Worm (Caenorhabditis elegans) whole organism, L1 larva: ENCODE data around the gene ggtb-1.

ENCODE experiments used
- F16B12.6 ChIP-seq: fragments of 150-350 bp; optimal IDR thresholded peaks from 2 replicates; lab custom pipeline; 2014; ENCODE audit warnings: missing biosample characterization, missing genetic modification characterization
- alr-1 ChIP-seq: fragments of 200-800 bp; sonication (Bioruptor generic); optimal IDR thresholded peaks from 2 replicates; lab custom pipeline; 2018; ENCODE audit warnings: borderline replicate concordance, mild to moderate bottlenecking, missing genetic modification characterization, missing compliant biosample characterization
- blmp-1 ChIP-seq: fragments of 150-350 bp; optimal IDR thresholded peaks from 2 replicates; lab custom pipeline; 2014; ENCODE audit warnings: missing biosample characterization, missing genetic modification characterization
- ceh-8 ChIP-seq: fragments of 200-800 bp; sonication (Bioruptor generic); optimal IDR thresholded peaks from 2 replicates; lab custom pipeline; 2018; ENCODE audit warnings: mild to moderate bottlenecking, missing genetic modification characterization, moderate library complexity, missing compliant biosample characterization
- ceh-82 ChIP-seq, 3 experiments: fragments of 150-350 bp in 1 of 3; sonication (generic microtip) in 2 of 3; optimal IDR thresholded peaks; 2 replicates each; lab custom pipeline; 2014 to 2017; ENCODE audit warnings: missing biosample characterization in 3 of 3, missing genetic modification characterization in 3 of 3
- ceh-88 ChIP-seq: fragments of 200-800 bp; sonication (Bioruptor generic); IDR thresholded peaks from 2 replicates; pipeline ENCODE4 v1.3.6; 2022; ENCODE audit warnings: missing genetic modification characterization, missing compliant biosample characterization
- dpl-1 ChIP-seq, 3 experiments: fragments of 150-350 bp in 2 of 3; sonication (generic microtip) in 1 of 3; optimal IDR thresholded peaks; 2 replicates each; lab custom pipeline; 2014 to 2017; ENCODE audit warnings: missing biosample characterization in 3 of 3, missing genetic modification characterization in 3 of 3, missing genetic modification reagents in 3 of 3
- efl-1 ChIP-seq, 4 experiments: fragments of 150-350 bp; optimal IDR thresholded peaks in 3 of 4; peaks in 1 of 4; 1 replicate in 1 of 4; 2 replicates in 3 of 4; lab custom pipeline; 2014; ENCODE audit warnings: missing biosample characterization in 2 of 4, missing genetic modification characterization in 2 of 4, missing genetic modification reagents in 2 of 4
- efl-3 ChIP-seq: fragments of 200-800 bp; sonication (Bioruptor generic); optimal IDR thresholded peaks from 2 replicates; lab custom pipeline; 2018; ENCODE audit warnings: mild to moderate bottlenecking, missing genetic modification characterization, missing compliant biosample characterization
- egl-13 ChIP-seq: sonication (generic microtip); optimal IDR thresholded peaks from 2 replicates; lab custom pipeline; 2016; ENCODE audit warnings: missing genotype, missing genetic modification reagents, missing genetic modification characterization, missing compliant biosample characterization
- elt-2 ChIP-seq: sonication (generic microtip); optimal IDR thresholded peaks from 2 replicates; lab custom pipeline; 2016; ENCODE audit warnings: missing genetic modification characterization, mild to moderate bottlenecking, inconsistent platforms, missing compliant biosample characterization, missing genetic modification reagents
- elt-3 ChIP-seq, 6 experiments: fragments of 150-350 bp in 1 of 6; sonication (generic microtip); optimal IDR thresholded peaks; 2 replicates each; lab custom pipeline; 2017 to 2018; ENCODE audit warnings: missing biosample characterization in 6 of 6, missing genetic modification characterization in 6 of 6, inconsistent platforms in 1 of 6
- hlh-17 ChIP-seq: fragments of 200-800 bp; sonication (Bioruptor generic); optimal IDR thresholded peaks from 2 replicates; lab custom pipeline; 2018; ENCODE audit warnings: missing genetic modification characterization, mild to moderate bottlenecking, missing compliant biosample characterization, moderate library complexity, borderline replicate concordance
- hpl-2 ChIP-seq: fragments of 150-350 bp; optimal IDR thresholded peaks from 2 replicates; lab custom pipeline; 2014; ENCODE audit warnings: missing biosample characterization, missing genetic modification reagents, missing genetic modification characterization
- irx-1 ChIP-seq: sonication (generic microtip); optimal IDR thresholded peaks from 2 replicates; lab custom pipeline; 2016; ENCODE audit warnings: missing genetic modification characterization, missing compliant biosample characterization
- isw-1 ChIP-seq: fragments of 200-800 bp; sonication (Bioruptor generic); IDR thresholded peaks from 2 replicates; pipeline ENCODE4 v1.3.6; 2022; ENCODE audit warnings: missing genetic modification characterization, missing compliant biosample characterization
- jun-1 ChIP-seq: fragments of 150-350 bp; optimal IDR thresholded peaks from 2 replicates; lab custom pipeline; 2014; ENCODE audit warnings: missing biosample characterization, missing genetic modification reagents, missing genetic modification characterization
- lin-13 ChIP-seq: fragments of 150-350 bp; optimal IDR thresholded peaks from 2 replicates; lab custom pipeline; 2014; ENCODE audit warnings: missing biosample characterization, missing genetic modification reagents, missing genetic modification characterization
- lin-15B ChIP-seq: fragments of 150-350 bp; sonication (generic microtip); optimal IDR thresholded peaks from 3 replicates; lab custom pipeline; 2014; ENCODE audit warnings: missing biosample characterization, missing genetic modification characterization
- lin-35 ChIP-seq, 2 experiments: fragments of 150-350 bp; optimal IDR thresholded peaks; 2 replicates each; lab custom pipeline; 2014; ENCODE audit warnings: missing biosample characterization in 2 of 2, missing genetic modification characterization in 2 of 2, missing genetic modification reagents in 2 of 2
- lir-3 ChIP-seq: sonication (generic microtip); optimal IDR thresholded peaks from 2 replicates; lab custom pipeline; 2016; ENCODE audit warnings: mild to moderate bottlenecking, missing genetic modification characterization, moderate library complexity, missing compliant biosample characterization; ENCODE audit not compliant: poor library complexity
- lsy-2 ChIP-seq, 2 experiments: fragments of 150-350 bp; optimal IDR thresholded peaks; 2 replicates each; lab custom pipeline; 2014; ENCODE audit warnings: missing biosample characterization in 2 of 2, missing genetic modification characterization in 2 of 2
- mab-9 ChIP-seq: fragments of 200-800 bp; sonication (Bioruptor generic); IDR thresholded peaks from 2 replicates; pipeline ENCODE4 v1.3.6; 2022; ENCODE audit warnings: missing genetic modification reagents, missing genetic modification characterization, missing compliant biosample characterization
- mep-1 ChIP-seq: fragments of 150-350 bp; optimal IDR thresholded peaks from 2 replicates; lab custom pipeline; 2014; ENCODE audit warnings: missing biosample characterization, missing genetic modification characterization
- nhr-11 ChIP-seq: fragments of 150-350 bp; optimal IDR thresholded peaks from 2 replicates; lab custom pipeline; 2014; ENCODE audit warnings: missing biosample characterization, missing genetic modification characterization
- nhr-28 ChIP-seq: fragments of 150-350 bp; optimal IDR thresholded peaks from 2 replicates; lab custom pipeline; 2014; ENCODE audit warnings: missing biosample characterization, missing genetic modification characterization
- nhr-47 ChIP-seq: sonication (generic microtip); optimal IDR thresholded peaks from 2 replicates; lab custom pipeline; 2016; ENCODE audit warnings: mild to moderate bottlenecking, missing genetic modification characterization, moderate library complexity, missing compliant biosample characterization
- nhr-84 ChIP-seq: sonication (generic microtip); optimal IDR thresholded peaks from 2 replicates; lab custom pipeline; 2017; ENCODE audit warnings: missing biosample characterization, missing genetic modification characterization
- pax-3 ChIP-seq: fragments of 200-800 bp; sonication (Bioruptor generic); optimal IDR thresholded peaks from 2 replicates; lab custom pipeline; 2018; ENCODE audit warnings: mild to moderate bottlenecking, missing genetic modification characterization, moderate library complexity, missing compliant biosample characterization
- skn-1 ChIP-seq: fragments of 150-350 bp; optimal IDR thresholded peaks from 2 replicates; lab custom pipeline; 2014; ENCODE audit warnings: missing biosample characterization, missing genetic modification characterization
- snpc-4 ChIP-seq: fragments of 150-350 bp; optimal IDR thresholded peaks from 2 replicates; lab custom pipeline; 2014; ENCODE audit warnings: missing biosample characterization, missing genetic modification characterization
- snu-23 ChIP-seq: sonication (generic microtip); optimal IDR thresholded peaks from 2 replicates; lab custom pipeline; 2016; ENCODE audit warnings: missing genetic modification characterization, missing compliant biosample characterization
- sox-4 ChIP-seq: sonication (generic microtip); optimal IDR thresholded peaks from 2 replicates; lab custom pipeline; 2016; ENCODE audit warnings: missing genetic modification characterization, missing compliant biosample characterization
- sptf-1 ChIP-seq: fragments of 150-350 bp; optimal IDR thresholded peaks from 2 replicates; lab custom pipeline; 2014; ENCODE audit warnings: missing biosample characterization, missing genetic modification characterization
- tbx-2 ChIP-seq: sonication (generic microtip); optimal IDR thresholded peaks from 2 replicates; lab custom pipeline; 2016; ENCODE audit warnings: missing genetic modification characterization, missing compliant biosample characterization
- tlp-1 ChIP-seq: fragments of 150-350 bp; optimal IDR thresholded peaks from 2 replicates; lab custom pipeline; 2014; ENCODE audit warnings: missing biosample characterization, missing genetic modification characterization
- unc-30 ChIP-seq: sonication (generic microtip); optimal IDR thresholded peaks from 2 replicates; lab custom pipeline; 2017; ENCODE audit warnings: missing biosample characterization, missing genetic modification characterization
- unc-86 ChIP-seq: sonication (generic microtip); optimal IDR thresholded peaks from 2 replicates; lab custom pipeline; 2016; ENCODE audit warnings: missing genetic modification characterization, missing compliant biosample characterization
- xbp-1 ChIP-seq: sonication (generic microtip); optimal IDR thresholded peaks from 2 replicates; lab custom pipeline; 2016; ENCODE audit warnings: missing genetic modification characterization, missing compliant biosample characterization

Gene ggtb-1

ce11 chrIII:7133559-7133958 is at the start of gene ggtb-1, which contains the start of gene pot-1:
Gene ggtb-1 (plus strand): TSS chrIII:7133766.
Gene pot-1 (minus strand): TSS chrIII:7133678.
- TF ChIP-seq blmp-1 (tag; lab: Kevin White, UChicago) (peak; percentile 19), snu-23 (GFP tag; lab: Kevin White, UChicago) (peak; percentile 34), dpl-1 (GFP tag; optimal IDR thresholded peaks at IDR 0.05; lab: Kevin White, UChicago) (peak; percentile 58 to 79 (median 66)), hlh-17 (GFP tag; lab: Kevin White, UChicago) (no peak), ceh-82 (tag; optimal IDR thresholded peaks at IDR 0.05; lab: Kevin White, UChicago) (peak in 1 of 3 experiments; percentile 4), sox-4 (tag; lab: Kevin White, UChicago) (no peak), efl-3 (GFP tag; lab: Kevin White, UChicago) (no peak), lin-35 (GFP tag; optimal IDR thresholded peaks at IDR 0.05; lab: Kevin White, UChicago) (peak; percentile 18 to 74), efl-1 (optimal IDR thresholded peaks at IDR 0.05; lab: Kevin White, UChicago) (peak; percentile 2 to 67), efl-1 (GFP tag; optimal IDR thresholded peaks at IDR 0.05 in 1 of 2; lab: Kevin White, UChicago) (peak; percentile 75 to 97), unc-86 (tag; lab: Kevin White, UChicago) (no peak), lsy-2 (tag; optimal IDR thresholded peaks at IDR 0.05; lab: Kevin White, UChicago) (peak in 1 of 2 experiments; percentile 62), unc-30 (tag; lab: Kevin White, UChicago) (no peak), ceh-8 (GFP tag; lab: Kevin White, UChicago) (no peak), skn-1 (tag; lab: Kevin White, UChicago) (peak; percentile 21), tbx-2 (tag; lab: Kevin White, UChicago) (peak; percentile 9)
- TF ChIP-seq, all 84 proteins: peak for 9

DNA sequence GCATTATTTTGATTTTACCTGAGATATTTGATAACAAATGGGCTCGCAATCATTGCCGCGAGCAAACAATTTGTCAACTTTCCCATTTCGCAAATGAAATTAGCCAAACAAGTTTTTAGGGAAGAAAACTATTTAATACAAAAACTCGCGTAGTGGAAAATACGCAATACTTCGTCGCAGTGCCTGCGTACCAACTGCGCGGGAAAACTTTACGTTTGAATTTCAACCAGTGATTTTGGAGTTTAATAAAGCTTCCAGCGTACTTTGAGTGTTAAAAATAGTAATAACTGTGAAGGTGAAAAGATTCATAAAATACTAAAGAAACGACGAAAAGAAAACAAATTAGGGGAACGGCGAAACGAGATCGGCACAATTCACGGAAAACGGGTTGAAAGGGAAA is 48.7 kb upstream of the ggtb-1 start, which contains the start of gene tofu-7:
Gene tofu-7 (minus strand): TSS at position 111 of the 400 bp plus-strand sequence.
- TF ChIP-seq hlh-17 (GFP tag; lab: Kevin White, UChicago) (no peak), efl-1 (optimal IDR thresholded peaks at IDR 0.05; lab: Kevin White, UChicago) (peak; percentile 10 to 91), efl-1 (GFP tag; optimal IDR thresholded peaks at IDR 0.05 in 1 of 2; lab: Kevin White, UChicago) (peak in 1 of 2 experiments; percentile 12), lir-3 (tag; lab: Kevin White, UChicago) (no peak), mab-9 (GFP tag; lab: Robert Waterston, UW) (no peak), dpl-1 (GFP tag; optimal IDR thresholded peaks at IDR 0.05; lab: Kevin White, UChicago) (peak in 1 of 3 experiments; percentile 44)

- no peak for TF ChIP-seq tbx-2 (tag; lab: Kevin White, UChicago)
- TF ChIP-seq efl-1 (optimal IDR thresholded peaks at IDR 0.05; lab: Kevin White, UChicago), result peak in 1 of 2 experiments; percentile 13
- peak in 1 of 2 experiments; percentile 91 for TF ChIP-seq efl-1 (GFP tag; optimal IDR thresholded peaks at IDR 0.05 in 1 of 2; lab: Kevin White, UChicago)
- TF ChIP-seq tlp-1 (tag; lab: Kevin White, UChicago), result no peak
- no peak for TF ChIP-seq skn-1 (tag; lab: Kevin White, UChicago)
- no peak for TF ChIP-seq sptf-1 (tag; lab: Kevin White, UChicago)
- TF ChIP-seq mab-9 (GFP tag; lab: Robert Waterston, UW), result no peak
- no peak for TF ChIP-seq nhr-11 (tag; lab: Kevin White, UChicago)
- TF ChIP-seq alr-1, result no peak
- no peak for TF ChIP-seq hpl-2
- TF ChIP-seq efl-3 (GFP tag; lab: Kevin White, UChicago), result no peak
- no peak for TF ChIP-seq nhr-28 (tag; lab: Kevin White, UChicago)
- peak in 1 of 2 experiments; percentile 32 for TF ChIP-seq lin-35 (GFP tag; optimal IDR thresholded peaks at IDR 0.05; lab: Kevin White, UChicago)
- no peak for TF ChIP-seq lin-15B
- TF ChIP-seq, all 84 proteins: peak for 2
Measured at ce11 chrIII:7087180-7087579, 46.4 kb upstream of the ggtb-1 start.

DNA sequence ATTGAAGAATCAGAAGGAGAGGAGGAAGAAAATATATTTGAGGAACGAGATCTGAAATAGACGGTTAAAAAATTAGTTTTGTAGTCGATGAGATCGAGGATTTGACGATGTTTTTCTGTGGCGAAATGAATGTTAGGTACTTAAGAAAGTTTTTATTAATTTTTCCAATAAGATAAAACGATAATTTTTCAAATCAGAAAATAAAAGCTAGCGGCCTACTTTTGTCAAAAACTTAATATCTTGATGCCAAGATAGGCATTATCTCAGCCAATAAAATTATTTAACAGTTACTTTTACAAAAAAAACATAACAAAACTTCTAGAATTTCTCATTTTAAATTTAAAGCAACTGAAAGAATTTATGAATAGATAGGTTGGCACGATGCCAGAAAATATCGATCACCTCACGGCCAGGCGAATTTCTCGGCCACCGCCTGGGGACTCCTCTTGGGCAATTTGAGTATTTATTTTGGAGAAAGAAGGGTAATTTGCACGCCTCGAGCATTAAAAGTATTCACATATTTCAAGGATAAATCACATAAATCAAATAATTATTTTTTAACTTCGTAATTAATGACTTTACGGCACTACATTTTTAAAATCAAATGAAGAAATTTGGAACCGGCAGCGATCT is 45.8 kb upstream of the ggtb-1 start, which contains the start of gene fubl-2:
Gene fubl-2 (minus strand): TSS at position 51 of the 633 bp plus-strand sequence.
- TF ChIP-seq sox-4 (tag; lab: Kevin White, UChicago) (peak; percentile 67), pax-3 (tag; lab: Kevin White, UChicago) (peak; percentile 62), nhr-84 (no peak), irx-1 (peak; percentile 51), elt-3 (tag; optimal IDR thresholded peaks at IDR 0.05; lab: Kevin White, UChicago) (peak in 1 of 6 experiments; percentile 38), isw-1 (GFP tag; lab: Robert Waterston, UW) (peak; percentile 46), ceh-8 (GFP tag; lab: Kevin White, UChicago) (no peak), xbp-1 (tag; lab: Kevin White, UChicago) (peak; percentile 74), blmp-1 (tag; lab: Kevin White, UChicago) (peak; percentile 34), jun-1 (no peak), lin-13 (GFP tag; lab: Kevin White, UChicago) (peak; percentile 32), lin-35 (GFP tag; optimal IDR thresholded peaks at IDR 0.05; lab: Kevin White, UChicago) (peak; percentile 53 to 69), dpl-1 (GFP tag; optimal IDR thresholded peaks at IDR 0.05; lab: Kevin White, UChicago) (peak; percentile 53 to 71 (median 54)), elt-2 (tag; lab: Kevin White, UChicago) (no peak), unc-30 (tag; lab: Kevin White, UChicago) (no peak), mep-1 (tag; lab: Kevin White, UChicago) (peak; percentile 51), lir-3 (tag; lab: Kevin White, UChicago) (peak; percentile 86), egl-13 (tag; lab: Kevin White, UChicago) (peak; percentile 73), efl-1 (optimal IDR thresholded peaks at IDR 0.05; lab: Kevin White, UChicago) (peak; percentile 73 to 74), efl-1 (GFP tag; optimal IDR thresholded peaks at IDR 0.05 in 1 of 2; lab: Kevin White, UChicago) (peak in 1 of 2 experiments; percentile 51), ceh-88 (GFP tag; lab: Robert Waterston, UW) (no peak), nhr-47 (tag; lab: Kevin White, UChicago) (peak; percentile 76), F16B12.6 (tag; lab: Kevin White, UChicago) (peak; percentile 0), unc-86 (tag; lab: Kevin White, UChicago) (peak; percentile 43), snpc-4 (peak; percentile 24)
